Worm (Caenorhabditis elegans): Measurements from ENCODE around the gene ncx-5.
A peak's percentile ranks its signal among the peaks of the same experiment; 100 is the strongest.

ncx-5 gene

ce11 chrV:10505553-10505952 is 15.7 kb upstream of the ncx-5 start, which contains the start of gene C35A5.5:
Gene C35A5.5 (plus strand): TSS chrV:10505853.
- no peak for TF ChIP-seq nhr-28 (tag; optimal IDR thresholded peaks at IDR 0.05)
- TF ChIP-seq hlh-30 (tag; optimal IDR thresholded peaks at IDR 0.05; ENCODE audit: insufficient read depth) = no peak
- TF ChIP-seq daf-12 (tag; optimal IDR thresholded peaks at IDR 0.05) = no peak
- no peak for TF ChIP-seq unc-62 (GFP tag; optimal IDR thresholded peaks at IDR 0.05 in 1 of 2)
- no peak for TF ChIP-seq unc-62 (tag; optimal IDR thresholded peaks at IDR 0.05)
- TF ChIP-seq fkh-10 (GFP tag; optimal IDR thresholded peaks at IDR 0.05) = no peak
- TF ChIP-seq dve-1 (tag; optimal IDR thresholded peaks at IDR 0.05; ENCODE audit: insufficient read depth) = no peak
- no peak for TF ChIP-seq ceh-82 (tag; optimal IDR thresholded peaks at IDR 0.05)
- no peak for TF ChIP-seq ceh-44 (GFP tag; IDR thresholded peaks at IDR 0.05)
- no peak for TF ChIP-seq nhr-102 (tag; optimal IDR thresholded peaks at IDR 0.05)
- no peak for TF ChIP-seq ama-1 (optimal IDR thresholded peaks at IDR 0.05)
- TF ChIP-seq ZK546.5 (tag; optimal IDR thresholded peaks at IDR 0.05) = no peak
- no peak for TF ChIP-seq ZK337.2 (GFP tag; IDR thresholded peaks at IDR 0.05)
- TF ChIP-seq arid-1 (GFP tag; conservative IDR thresholded peaks at IDR 0.05) = no peak
- no peak for TF ChIP-seq spr-3 (GFP tag; optimal IDR thresholded peaks at IDR 0.05)
- no peak for TF ChIP-seq lsy-2 (tag; optimal IDR thresholded peaks at IDR 0.05)
- TF ChIP-seq dmd-8 (GFP tag; IDR thresholded peaks at IDR 0.05) = no peak
- TF ChIP-seq saeg-2 (GFP tag; IDR thresholded peaks at IDR 0.05) = no peak
- TF ChIP-seq rbr-2 (tag; optimal IDR thresholded peaks at IDR 0.05) = no peak

DNA sequence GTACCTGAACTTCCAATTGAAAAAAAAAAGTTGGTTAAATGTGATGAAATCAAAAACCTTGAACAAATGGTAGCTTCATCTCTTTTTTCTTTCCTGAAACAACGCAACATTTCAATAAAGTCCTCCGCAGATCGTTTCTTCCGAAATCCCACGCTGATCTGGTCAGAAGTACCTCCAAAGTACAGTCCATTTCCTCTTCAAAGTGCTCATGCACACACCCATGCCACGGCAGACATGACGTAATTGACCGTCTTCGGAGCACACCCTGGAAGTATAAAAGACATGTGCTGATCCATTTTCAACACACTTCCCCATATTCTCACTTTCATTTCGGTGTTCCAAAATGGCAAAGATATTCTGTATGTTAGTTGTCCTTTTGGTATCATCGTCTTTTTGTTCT is 14.0 kb upstream of the ncx-5 start, which contains the start of gene C35A5.10:
C35A5.10 (plus strand) TSS at position 301 of the 400 bp plus-strand sequence.
- no peak for TF ChIP-seq lin-39 (tag; optimal IDR thresholded peaks at IDR 0.05)
- no peak for TF ChIP-seq pha-4 (GFP tag; IDR thresholded peaks at IDR 0.05)
- no peak for TF ChIP-seq pha-4 (tag; optimal IDR thresholded peaks at IDR 0.05)
- TF ChIP-seq ceh-82 (tag; optimal IDR thresholded peaks at IDR 0.05) = no peak
- TF ChIP-seq Y48G9A.11 (GFP tag; IDR thresholded peaks at IDR 0.05) = no peak
- TF ChIP-seq madf-9 (GFP tag; conservative IDR thresholded peaks at IDR 0.05) = no peak
- no peak for TF ChIP-seq hif-1 (tag; optimal IDR thresholded peaks at IDR 0.05)
- TF ChIP-seq ama-1 (optimal IDR thresholded peaks at IDR 0.05) = no peak
- TF ChIP-seq Y105C5A.15 (GFP tag; IDR thresholded peaks at IDR 0.05) = no peak
- no peak for TF ChIP-seq nhr-42 (GFP tag; IDR thresholded peaks at IDR 0.05)
- TF ChIP-seq aha-1 (tag) = no peak
- no peak for TF ChIP-seq mdt-29 (GFP tag; IDR thresholded peaks at IDR 0.05)
- no peak for TF ChIP-seq zip-2 (tag; optimal IDR thresholded peaks at IDR 0.05)
- no peak for TF ChIP-seq nhr-6 (tag; optimal IDR thresholded peaks at IDR 0.05)
- no peak for TF ChIP-seq mes-2 (tag; optimal IDR thresholded peaks at IDR 0.05; ENCODE audit: poor library complexity, severe bottlenecking)
- TF ChIP-seq nhr-237 (tag; optimal IDR thresholded peaks at IDR 0.05) = no peak
- no peak for TF ChIP-seq sdz-12 (GFP tag; optimal IDR thresholded peaks at IDR 0.05)
- no peak for TF ChIP-seq php-3 (GFP tag; IDR thresholded peaks at IDR 0.05)
- TF ChIP-seq nhr-10 (tag; optimal IDR thresholded peaks at IDR 0.05) = no peak

ce11 chrV:10503011-10503410 is 13.1 kb upstream of the ncx-5 start, which contains the start of gene C35A5.11:
Gene C35A5.11 (minus strand): TSS chrV:10503111.
- no peak for TF ChIP-seq lin-38 (GFP tag; IDR thresholded peaks at IDR 0.05)
- peak in 1 of 2 experiments; percentile 20 for TF ChIP-seq unc-62 (GFP tag; optimal IDR thresholded peaks at IDR 0.05 in 1 of 2)
- no peak for TF ChIP-seq unc-62 (tag; optimal IDR thresholded peaks at IDR 0.05)

- TF ChIP-seq ceh-20 (GFP tag; IDR thresholded peaks at IDR 0.05) (no peak), fos-1 (tag; optimal IDR thresholded peaks at IDR 0.05) (no peak), nhr-48 (tag; optimal IDR thresholded peaks at IDR 0.05) (no peak), saeg-2 (GFP tag; IDR thresholded peaks at IDR 0.05) (no peak), egl-43 (GFP tag; IDR thresholded peaks at IDR 0.05) (no peak), unc-130 (GFP tag; optimal IDR thresholded peaks at IDR 0.05) (no peak), zip-11 (GFP tag; IDR thresholded peaks at IDR 0.05) (no peak), madf-9 (GFP tag; conservative IDR thresholded peaks at IDR 0.05) (no peak), set-16 (GFP tag; IDR thresholded peaks at IDR 0.05) (no peak), nhr-42 (GFP tag; IDR thresholded peaks at IDR 0.05) (no peak), dve-1 (tag; optimal IDR thresholded peaks at IDR 0.05; ENCODE audit: insufficient read depth) (no peak), pqm-1 (tag; optimal IDR thresholded peaks at IDR 0.05) (no peak), tra-1 (GFP tag; IDR thresholded peaks at IDR 0.05) (no peak), fkh-10 (GFP tag; optimal IDR thresholded peaks at IDR 0.05) (no peak), ZK546.5 (tag; optimal IDR thresholded peaks at IDR 0.05) (no peak), ceh-32 (tag; optimal IDR thresholded peaks at IDR 0.05; ENCODE audit: poor library complexity) (no peak), daf-12 (tag; optimal IDR thresholded peaks at IDR 0.05) (no peak), ces-1 (GFP tag; optimal IDR thresholded peaks at IDR 0.05) (no peak), hif-1 (tag; optimal IDR thresholded peaks at IDR 0.05) (no peak)
Measured at ce11 chrV:10501295-10501694, 11.4 kb upstream of the ncx-5 start, which contains the start of gene C35A5.3. Gene C35A5.3 (minus strand): TSS chrV:10501395.

All from whole organism, L4 larva.